Fruit fly (Drosophila melanogaster) Kc167 (cell line): ENCODE measurements around the gene CG13392.

Experiments
- Sin3A ChIP-seq: fragments of >200 bp; optimal IDR thresholded peaks from 2 replicates; lab custom pipeline; 2018; ENCODE audit warnings: missing external identifiers
- insv ChIP-seq: fragments of >200 bp; optimal IDR thresholded peaks from 3 replicates; lab custom pipeline; 2018; ENCODE audit warnings: missing external identifiers

dm6 chr2L:8389231-8389630 lies 6.6 kb upstream of the CG13392 start, which contains the start of gene CG42819:
- TF ChIP-seq insv (lab: Kevin White, UChicago), result no peak
- TF ChIP-seq Sin3A, result no peak
